Fruit fly (Drosophila melanogaster) whole organism, prepupa: Measurements from ENCODE around the gene Hr4.

Source experiments
- Blimp-1 ChIP-seq: fragments of 200-800 bp; sonication (Bioruptor generic); optimal IDR thresholded peaks from 3 replicates; lab custom pipeline; 2017; ENCODE audit warnings: missing biosample characterization, missing genetic modification characterization, mild to moderate bottlenecking, moderate library complexity, missing genetic modification reagents
- CG10631 ChIP-seq: fragments of 200-800 bp; sonication (Bioruptor generic); optimal IDR thresholded peaks from 2 replicates; lab custom pipeline; 2016; ENCODE audit warnings: missing biosample characterization, missing genetic modification characterization
- CG10669 ChIP-seq: fragments of 200-800 bp; sonication (Bioruptor generic); optimal IDR thresholded peaks from 3 replicates; lab custom pipeline; 2018; ENCODE audit warnings: missing biosample characterization, mild to moderate bottlenecking, missing genetic modification characterization, moderate library complexity
- CG11762 ChIP-seq: fragments of 200-800 bp; sonication (Bioruptor generic); optimal IDR thresholded peaks from 3 replicates; lab custom pipeline; 2016; ENCODE audit warnings: missing biosample characterization, missing genetic modification characterization; ENCODE audit not compliant: insufficient read depth
- CG15336 ChIP-seq: fragments of 200-800 bp; sonication (Bioruptor generic); IDR thresholded peaks from 2 replicates; pipeline ENCODE4 v1.3.6; 2022; ENCODE audit warnings: missing biosample characterization, missing genetic modification characterization
- CG16779 ChIP-seq: fragments of 200-800 bp; sonication (Bioruptor generic); optimal IDR thresholded peaks from 3 replicates; lab custom pipeline; 2017; ENCODE audit warnings: missing biosample characterization, mild to moderate bottlenecking, missing genetic modification characterization
- CG3032 ChIP-seq: fragments of 200-800 bp; optimal IDR thresholded peaks from 2 replicates; lab custom pipeline; 2019; ENCODE audit warnings: missing biosample characterization, mild to moderate bottlenecking, missing genetic modification characterization, moderate library complexity
- CG31627 ChIP-seq: fragments of 200-800 bp; sonication (Bioruptor generic); optimal IDR thresholded peaks from 3 replicates; lab custom pipeline; 2016; ENCODE audit warnings: missing biosample characterization, missing genetic modification characterization
- CG34406 ChIP-seq: fragments of 200-800 bp; sonication (Bioruptor generic); optimal IDR thresholded peaks from 3 replicates; lab custom pipeline; 2016; ENCODE audit warnings: missing biosample characterization, missing genetic modification characterization
- CG3919 ChIP-seq: fragments of 200-800 bp; sonication (Bioruptor generic); optimal IDR thresholded peaks from 3 replicates; lab custom pipeline; 2016; ENCODE audit warnings: missing biosample characterization, missing genetic modification characterization
- CG6163 ChIP-seq: fragments of 200-800 bp; sonication (Bioruptor generic); IDR thresholded peaks from 3 replicates; pipeline ENCODE4 v1.3.6; 2022; ENCODE audit warnings: missing biosample characterization, missing genetic modification characterization
- CG6792 ChIP-seq: fragments of 200-800 bp; sonication (Bioruptor generic); optimal IDR thresholded peaks from 3 replicates; lab custom pipeline; 2016; ENCODE audit warnings: missing biosample characterization, missing genetic modification characterization
- CG6854 ChIP-seq: fragments of 200-800 bp; sonication (Bioruptor generic); optimal IDR thresholded peaks from 2 replicates; lab custom pipeline; 2017; ENCODE audit warnings: missing biosample characterization, mild to moderate bottlenecking, missing genetic modification characterization
- CG7368 ChIP-seq: fragments of 200-800 bp; sonication (Bioruptor generic); optimal IDR thresholded peaks from 3 replicates; lab custom pipeline; 2016; ENCODE audit warnings: missing biosample characterization, missing genetic modification characterization
- CG8119 ChIP-seq: fragments of 200-800 bp; sonication (Bioruptor generic); IDR thresholded peaks from 3 replicates; pipeline ENCODE4 v1.3.6; 2022; ENCODE audit warnings: missing biosample characterization, missing genetic modification characterization
- CG8319 ChIP-seq: fragments of 200-800 bp; sonication (Bioruptor generic); optimal IDR thresholded peaks from 3 replicates; lab custom pipeline; 2016; ENCODE audit warnings: missing biosample characterization, missing genetic modification characterization
- Eip75B ChIP-seq: fragments of 200-800 bp; sonication (Bioruptor generic); optimal IDR thresholded peaks from 3 replicates; lab custom pipeline; 2016; ENCODE audit warnings: missing biosample characterization, missing genetic modification characterization
- Eip78C ChIP-seq: fragments of 200-800 bp; sonication (Bioruptor generic); peaks from one replicate; lab custom pipeline; 2016; ENCODE audit warnings: missing biosample characterization, missing genetic modification characterization
- Eip93F ChIP-seq: fragments of 200-800 bp; sonication (Bioruptor generic); optimal IDR thresholded peaks from 2 replicates; lab custom pipeline; 2016; ENCODE audit warnings: missing biosample characterization, mild to moderate bottlenecking, missing genetic modification characterization
- Ets21C ChIP-seq: fragments of 200-800 bp; sonication (Bioruptor generic); optimal IDR thresholded peaks from 3 replicates; lab custom pipeline; 2016; ENCODE audit warnings: missing biosample characterization, missing genetic modification characterization
- Ets96B ChIP-seq: fragments of 200-800 bp; optimal IDR thresholded peaks from 2 replicates; lab custom pipeline; 2019; ENCODE audit warnings: missing biosample characterization, mild to moderate bottlenecking, missing genetic modification characterization, moderate library complexity
- Gug ChIP-seq: fragments of 200-800 bp; sonication (Bioruptor generic); IDR thresholded peaks from 2 replicates; pipeline ENCODE4 v1.3.6; 2022; ENCODE audit warnings: missing biosample characterization, missing genetic modification characterization
- Hr38 ChIP-seq: sonication (Bioruptor generic); optimal IDR thresholded peaks from 2 replicates; lab custom pipeline; 2016; ENCODE audit warnings: missing biosample characterization, missing genetic modification characterization
- Hr39 ChIP-seq: fragments of 200-800 bp; sonication (Bioruptor generic); optimal IDR thresholded peaks from 2 replicates; lab custom pipeline; 2016; ENCODE audit warnings: missing biosample characterization, missing genetic modification characterization
- Hr4 ChIP-seq: fragments of 200-800 bp; sonication (Bioruptor generic); optimal IDR thresholded peaks from 3 replicates; lab custom pipeline; 2016; ENCODE audit warnings: missing biosample characterization, missing genetic modification characterization
- Lpt ChIP-seq: fragments of 200-800 bp; sonication (Bioruptor generic); optimal IDR thresholded peaks from 3 replicates; lab custom pipeline; 2016; ENCODE audit warnings: missing biosample characterization, missing genetic modification characterization
- OdsH ChIP-seq: fragments of 200-800 bp; sonication (Bioruptor generic); optimal IDR thresholded peaks from 3 replicates; lab custom pipeline; 2016; ENCODE audit warnings: missing biosample characterization, missing genetic modification characterization
- Sox102F ChIP-seq: fragments of 200-800 bp; sonication (Bioruptor generic); optimal IDR thresholded peaks from 2 replicates; lab custom pipeline; 2016; ENCODE audit warnings: missing biosample characterization, mild to moderate bottlenecking, missing genetic modification characterization
- Sox14 ChIP-seq: fragments of 200-800 bp; sonication (Bioruptor generic); optimal IDR thresholded peaks from 3 replicates; lab custom pipeline; 2016; ENCODE audit warnings: missing biosample characterization, missing genetic modification characterization
- Sox15 ChIP-seq: fragments of 200-800 bp; sonication (Bioruptor generic); optimal IDR thresholded peaks from 3 replicates; lab custom pipeline; 2016; ENCODE audit warnings: missing biosample characterization, missing genetic modification characterization
- achi ChIP-seq: fragments of 200-800 bp; sonication (Bioruptor generic); optimal IDR thresholded peaks from 3 replicates; lab custom pipeline; 2016; ENCODE audit warnings: missing biosample characterization, missing genetic modification characterization
- dsx ChIP-seq: fragments of 200-800 bp; optimal IDR thresholded peaks from 3 replicates; lab custom pipeline; 2019; ENCODE audit warnings: missing biosample characterization, mild to moderate bottlenecking, missing genetic modification characterization, moderate library complexity; ENCODE audit not compliant: poor library complexity, severe bottlenecking
- eg ChIP-seq: fragments of 200-800 bp; sonication (Bioruptor generic); IDR thresholded peaks from 3 replicates; pipeline ENCODE4 v1.3.6; 2022; ENCODE audit warnings: missing biosample characterization, missing genetic modification characterization
- fd85E ChIP-seq: fragments of 200-800 bp; sonication (Bioruptor generic); optimal IDR thresholded peaks from 3 replicates; lab custom pipeline; 2016; ENCODE audit warnings: missing biosample characterization, missing genetic modification characterization
- fkh ChIP-seq: fragments of 200-800 bp; sonication (Bioruptor generic); optimal IDR thresholded peaks from 3 replicates; lab custom pipeline; 2017; ENCODE audit warnings: missing biosample characterization, mild to moderate bottlenecking, missing genetic modification characterization, moderate library complexity
- lz ChIP-seq: fragments of 200-800 bp; sonication (Bioruptor generic); optimal IDR thresholded peaks from 3 replicates; lab custom pipeline; 2016; ENCODE audit warnings: missing biosample characterization, missing genetic modification characterization
- net ChIP-seq: fragments of 200-800 bp; sonication (Bioruptor generic); optimal IDR thresholded peaks from 3 replicates; lab custom pipeline; 2016; ENCODE audit warnings: missing biosample characterization, missing genetic modification characterization
- pdm3 ChIP-seq: fragments of 200-800 bp; sonication (Bioruptor generic); optimal IDR thresholded peaks from 3 replicates; lab custom pipeline; 2016; ENCODE audit warnings: missing biosample characterization, missing genetic modification characterization
- spab ChIP-seq: fragments of 200-800 bp; sonication (Bioruptor generic); optimal IDR thresholded peaks from 2 replicates; lab custom pipeline; 2017; ENCODE audit warnings: missing biosample characterization, mild to moderate bottlenecking, missing genetic modification characterization, missing genetic modification reagents
- ss ChIP-seq, 2 experiments: fragments of 200-800 bp; sonication (Bioruptor generic); optimal IDR thresholded peaks; 2 replicates in 1 of 2; 3 replicates in 1 of 2; lab custom pipeline; 2017 to 2018; ENCODE audit warnings: mild to moderate bottlenecking in 2 of 2, missing biosample characterization in 2 of 2, missing genetic modification characterization in 2 of 2, moderate library complexity in 1 of 2
- svp ChIP-seq: fragments of 200-800 bp; sonication (Bioruptor generic); peaks from one replicate; lab custom pipeline; 2016; ENCODE audit warnings: missing biosample characterization, missing genetic modification characterization
- topi ChIP-seq: fragments of 200-800 bp; sonication (Bioruptor generic); optimal IDR thresholded peaks from 3 replicates; lab custom pipeline; 2016; ENCODE audit warnings: missing biosample characterization, missing genetic modification characterization
- vri ChIP-seq: fragments of 200-800 bp; sonication (Bioruptor generic); optimal IDR thresholded peaks from 3 replicates; lab custom pipeline; 2016; ENCODE audit warnings: missing biosample characterization, mild to moderate bottlenecking, missing genetic modification characterization

Gene Hr4

DNA sequence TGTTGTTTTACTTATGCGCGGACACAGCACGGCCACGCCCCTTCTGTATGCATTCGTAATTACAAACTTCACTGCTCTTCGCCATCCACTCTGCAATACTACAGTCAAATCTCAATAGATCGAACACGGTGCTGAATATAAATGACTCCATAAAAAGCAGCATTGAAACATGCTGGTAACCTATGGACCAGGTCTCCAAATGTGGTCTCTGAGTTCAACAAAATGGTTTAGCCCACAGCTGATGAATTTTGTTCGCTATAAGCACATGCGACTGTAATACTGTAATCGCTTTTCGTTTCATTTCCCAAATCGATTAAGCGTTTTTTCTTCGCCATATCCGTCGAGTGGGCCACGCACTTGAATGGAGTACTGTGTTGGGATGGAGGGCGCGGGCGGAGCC lies 44.4 kb upstream of the Hr4 start (continued):
- no peak for TF ChIP-seq OdsH
- peak in 1 of 2 experiments; percentile 38 for TF ChIP-seq ss (GFP tag; optimal IDR thresholded peaks at IDR 0.05; lab: Kevin White, UChicago)
- TF ChIP-seq dsx (GFP tag; lab: Kevin White, UChicago): no peak
- no peak for TF ChIP-seq Ets21C (GFP tag; lab: Kevin White, UChicago)
- TF ChIP-seq Hr4 (GFP tag; lab: Kevin White, UChicago): no peak
- peak; percentile 19 for TF ChIP-seq Lpt (GFP tag; lab: Kevin White, UChicago)
- TF ChIP-seq Eip93F: no peak
- TF ChIP-seq Eip75B (GFP tag; lab: Kevin White, UChicago): no peak
- TF ChIP-seq topi: peak; percentile 66
- peak; percentile 59 for TF ChIP-seq Gug (GFP tag; lab: Robert Waterston, UW)
- TF ChIP-seq achi: no peak
- TF ChIP-seq Sox102F: no peak
- TF ChIP-seq Hr38 (GFP tag; lab: Kevin White, UChicago): no peak
- no peak for TF ChIP-seq CG11762 (GFP tag; lab: Kevin White, UChicago)
- peak; percentile 50 for TF ChIP-seq CG15336
- no peak for TF ChIP-seq Sox15 (GFP tag; lab: Kevin White, UChicago)

DNA sequence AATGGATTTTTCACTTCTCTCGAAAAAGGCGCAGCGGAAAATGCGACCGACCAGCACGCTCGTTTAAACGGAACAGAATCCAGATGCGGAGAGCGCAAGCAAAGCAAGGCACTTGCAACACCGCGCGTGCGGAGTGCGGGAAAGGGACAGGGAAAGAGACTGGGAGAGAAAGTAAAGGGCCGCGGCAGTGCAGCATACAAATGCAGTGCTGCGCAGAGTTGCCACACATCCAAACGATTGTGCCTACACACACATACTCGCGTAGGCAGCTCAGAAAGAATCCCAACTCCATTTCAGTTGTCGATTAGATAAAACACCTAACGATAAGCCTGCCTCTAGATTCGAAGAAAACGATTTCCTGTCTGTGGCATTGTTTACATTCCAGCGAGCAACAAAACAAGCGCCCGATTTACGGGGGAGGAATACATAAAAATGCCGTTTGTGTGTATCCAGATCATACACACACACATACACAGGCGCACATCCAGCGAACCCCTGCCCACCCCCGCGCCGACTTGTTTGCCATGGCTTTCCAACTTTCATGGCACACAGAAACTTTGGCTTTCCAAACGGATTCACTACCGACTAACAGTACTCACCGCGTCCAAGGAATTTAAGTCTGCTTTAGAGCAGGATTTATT lies 42.2 kb upstream of the Hr4 start:
- TF ChIP-seq net (GFP tag; lab: Kevin White, UChicago) (peak; percentile 42), CG6163 (GFP tag; lab: Robert Waterston, UW) (0 out of 3 replicates have a peak, but pooled peaks have one; percentile 12), dsx (GFP tag; lab: Kevin White, UChicago) (peak; percentile 17), Sox14 (GFP tag; lab: Kevin White, UChicago) (peak; percentile 17), CG10631 (no peak), ss (GFP tag; optimal IDR thresholded peaks at IDR 0.05; lab: Kevin White, UChicago) (peak in 1 of 2 experiments; percentile 46), Sox15 (GFP tag; lab: Kevin White, UChicago) (no peak), Ets96B (tag; lab: Kevin White, UChicago) (no peak), eg (GFP tag; lab: Robert Waterston, UW) (no peak), fkh (GFP tag; lab: Kevin White, UChicago) (peak; percentile 57), CG7368 (GFP tag; lab: Kevin White, UChicago) (peak; percentile 19), Blimp-1 (GFP tag; lab: Kevin White, UChicago) (peak; percentile 56), CG31627 (GFP tag; lab: Kevin White, UChicago) (no peak), Lpt (GFP tag; lab: Kevin White, UChicago) (peak; percentile 26), CG3919 (peak; percentile 51), Eip78C (GFP tag; lab: Kevin White, UChicago) (peak; percentile 11)

DNA sequence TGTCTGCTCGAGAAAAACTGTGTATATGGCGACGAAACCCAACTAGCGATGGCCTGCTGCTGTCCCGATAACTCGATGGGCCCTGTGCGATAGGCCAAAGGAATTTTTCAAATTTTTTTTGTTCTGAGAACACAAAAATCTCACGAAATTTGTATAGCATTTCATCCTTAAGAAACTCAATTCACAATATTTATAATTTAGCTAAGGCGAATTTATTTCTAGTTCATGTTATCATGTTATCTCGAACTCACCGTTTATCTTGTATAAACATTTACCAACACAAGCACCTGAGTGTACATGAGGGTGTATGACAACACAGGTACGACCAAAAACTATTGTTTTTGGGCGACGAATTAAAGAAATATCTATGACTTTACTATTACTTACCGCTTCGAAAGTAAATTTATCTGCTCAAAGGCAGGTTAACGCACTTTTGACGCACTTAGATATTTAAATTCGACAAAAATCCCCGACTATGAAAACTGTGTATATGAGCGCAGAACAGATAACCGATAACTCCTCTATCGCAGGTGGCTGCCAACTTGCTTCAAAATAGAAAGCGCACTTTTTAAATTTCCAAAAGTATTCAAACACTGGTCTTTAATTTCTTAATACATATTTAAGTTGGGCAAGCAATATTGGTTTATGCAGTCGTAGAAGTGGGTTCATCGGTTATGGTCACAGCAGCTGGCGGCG lies 41.5 kb upstream of the Hr4 start, which contains the start of gene arm:
Gene arm (minus strand): TSS at position 524 of the 696 bp plus-strand sequence.
- peak; percentile 11 for TF ChIP-seq topi
- TF ChIP-seq pdm3 (GFP tag; lab: Kevin White, UChicago): peak; percentile 42
- no peak for TF ChIP-seq spab (GFP tag; lab: Kevin White, UChicago)
- no peak for TF ChIP-seq Lpt (GFP tag; lab: Kevin White, UChicago)
- no peak for TF ChIP-seq Sox14 (GFP tag; lab: Kevin White, UChicago)
- TF ChIP-seq CG31627 (GFP tag; lab: Kevin White, UChicago): peak; percentile 0
- TF ChIP-seq Hr4 (GFP tag; lab: Kevin White, UChicago): no peak
- peak; percentile 28 for TF ChIP-seq vri
- no peak for TF ChIP-seq Hr38 (GFP tag; lab: Kevin White, UChicago)
- no peak for TF ChIP-seq lz (GFP tag; lab: Kevin White, UChicago)
- no peak for TF ChIP-seq Hr39 (GFP tag; lab: Kevin White, UChicago)
- TF ChIP-seq CG10669 (GFP tag; lab: Kevin White, UChicago): no peak
- TF ChIP-seq svp (GFP tag; lab: Kevin White, UChicago): peak; percentile 75
- peak; percentile 36 for TF ChIP-seq fkh (GFP tag; lab: Kevin White, UChicago)
- TF ChIP-seq CG34406 (GFP tag; lab: Kevin White, UChicago): peak; percentile 20
- TF ChIP-seq CG16779 (tag; lab: Kevin White, UChicago): no peak
- peak; percentile 0 for TF ChIP-seq CG6792 (GFP tag; lab: Kevin White, UChicago)
- no peak for TF ChIP-seq CG8119 (GFP tag; lab: Robert Waterston, UW)
- TF ChIP-seq CG8319 (GFP tag; lab: Kevin White, UChicago): no peak
- no peak for TF ChIP-seq Blimp-1 (GFP tag; lab: Kevin White, UChicago)
- no peak for TF ChIP-seq CG3032
- TF ChIP-seq fd85E (GFP tag; lab: Kevin White, UChicago): no peak
- peak; percentile 22 for TF ChIP-seq Eip93F
- TF ChIP-seq CG6854 (GFP tag; lab: Kevin White, UChicago): no peak
- no peak for TF ChIP-seq Ets96B (tag; lab: Kevin White, UChicago)
- peak; percentile 40 for TF ChIP-seq Eip78C (GFP tag; lab: Kevin White, UChicago)
- TF ChIP-seq dsx (GFP tag; lab: Kevin White, UChicago): no peak
- no peak for TF ChIP-seq Eip75B (GFP tag; lab: Kevin White, UChicago)
- TF ChIP-seq Sox15 (GFP tag; lab: Kevin White, UChicago): no peak
- TF ChIP-seq OdsH: no peak
